Worm (Caenorhabditis elegans) whole organism, midembryonic: ENCODE measurements around the gene C18E9.7.

Source experiments
- T22C8.4 ChIP-seq: fragments of 200-800 bp; sonication (Bioruptor generic); IDR thresholded peaks from 2 replicates; pipeline ENCODE4 v1.3.6; 2022; ENCODE audit warnings: missing genetic modification characterization, missing compliant biosample characterization
- cog-1 ChIP-seq: sonication (generic microtip); optimal IDR thresholded peaks from 2 replicates; lab custom pipeline; 2016; ENCODE audit warnings: missing genetic modification characterization, missing compliant biosample characterization
- flt-1 ChIP-seq: fragments of 200-800 bp; sonication (Bioruptor generic); IDR thresholded peaks from 2 replicates; pipeline ENCODE4 v1.3.6; 2022; ENCODE audit warnings: missing genetic modification characterization, missing compliant biosample characterization
- klf-2 ChIP-seq: fragments of 200-800 bp; sonication (Bioruptor generic); conservative IDR thresholded peaks from 2 replicates; pipeline ENCODE4 v1.3.6; 2022; ENCODE audit warnings: missing genetic modification reagents, missing genetic modification characterization, missing compliant biosample characterization
- med-1 ChIP-seq: sonication (generic microtip); optimal IDR thresholded peaks from 2 replicates; lab custom pipeline; 2017; ENCODE audit warnings: missing genetic modification characterization, mild to moderate bottlenecking, missing compliant biosample characterization, antibody characterized with exemption, missing genetic modification reagents; ENCODE audit not compliant: insufficient read depth
- ref-1 ChIP-seq: fragments of 200-800 bp; sonication (Bioruptor generic); conservative IDR thresholded peaks from 2 replicates; pipeline ENCODE4 v1.3.6; 2022; ENCODE audit warnings: missing genetic modification reagents, missing genetic modification characterization, missing compliant biosample characterization
- tab-1 ChIP-seq: fragments of 200-800 bp; sonication (Bioruptor generic); IDR thresholded peaks from 2 replicates; pipeline ENCODE4 v1.3.6; 2022; ENCODE audit warnings: missing genetic modification characterization, missing compliant biosample characterization
- ztf-23 ChIP-seq: fragments of 200-800 bp; sonication (Bioruptor generic); IDR thresholded peaks from 2 replicates; pipeline ENCODE4 v1.3.6; 2022; ENCODE audit warnings: missing genetic modification reagents, missing genetic modification characterization, missing compliant biosample characterization
- ztf-29 ChIP-seq: fragments of 200-800 bp; sonication (Bioruptor generic); IDR thresholded peaks from 2 replicates; pipeline ENCODE4 v1.3.6; 2022; ENCODE audit warnings: missing genetic modification reagents, missing genetic modification characterization, missing compliant biosample characterization

The C18E9.7 gene

DNA sequence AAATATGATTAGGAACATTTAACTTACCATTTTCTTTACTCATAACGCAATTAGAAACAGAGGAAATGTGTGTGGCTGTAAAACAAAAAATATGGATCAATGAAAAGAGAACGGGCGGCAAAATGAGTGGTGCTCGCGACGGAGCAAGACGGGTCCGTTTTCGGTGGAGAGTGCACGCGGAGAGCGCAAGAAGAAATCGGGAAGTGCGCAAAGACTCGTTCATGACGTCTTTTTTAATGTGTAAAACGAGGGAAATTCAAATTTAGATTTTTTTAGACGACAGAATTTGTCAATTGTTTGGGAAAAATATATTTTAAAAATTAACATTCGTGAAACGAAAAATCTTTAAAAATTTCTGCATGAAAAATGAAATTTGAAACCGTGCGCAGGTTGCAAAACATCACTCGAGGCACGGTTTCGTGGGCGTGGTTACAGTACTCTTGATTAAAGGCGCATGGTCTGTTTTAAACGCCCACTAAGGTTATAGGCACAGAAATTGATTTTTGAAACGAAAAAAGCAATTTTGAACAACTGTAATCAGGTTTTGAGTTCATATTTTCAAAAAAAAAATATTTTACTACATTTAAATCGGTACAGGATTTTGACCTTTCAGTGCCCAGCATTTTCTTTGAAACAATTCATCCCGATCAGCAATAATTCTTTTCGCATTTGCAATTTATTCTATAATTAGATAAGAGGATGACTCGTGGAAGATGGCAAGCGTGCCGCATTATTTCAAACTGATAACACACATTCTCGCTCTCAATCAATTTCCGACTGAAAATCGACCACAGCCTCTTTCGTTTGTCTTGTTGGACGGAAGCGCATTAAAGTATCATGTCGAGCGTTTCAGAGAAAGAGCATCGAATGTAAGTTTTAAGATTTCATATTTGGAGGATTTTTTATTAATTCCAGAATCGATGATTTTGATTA lies 13.1 kb downstream of the C18E9.7 start, which contains the start of the genes szy-20 and C18E9.5:
TSS of gene szy-20 (minus strand) at position 83 of the 933 bp plus-strand sequence.
TSS of gene C18E9.5 (plus strand) at position 730 of the 933 bp plus-strand sequence.
- TF ChIP-seq ztf-29 (GFP tag; lab: Robert Waterston, UW): no peak
- peak; percentile 40 for TF ChIP-seq cog-1 (tag; lab: Kevin White, UChicago)
- TF ChIP-seq T22C8.4 (GFP tag; lab: Robert Waterston, UW): no peak
- no peak for TF ChIP-seq flt-1 (GFP tag; lab: Robert Waterston, UW)

DNA sequence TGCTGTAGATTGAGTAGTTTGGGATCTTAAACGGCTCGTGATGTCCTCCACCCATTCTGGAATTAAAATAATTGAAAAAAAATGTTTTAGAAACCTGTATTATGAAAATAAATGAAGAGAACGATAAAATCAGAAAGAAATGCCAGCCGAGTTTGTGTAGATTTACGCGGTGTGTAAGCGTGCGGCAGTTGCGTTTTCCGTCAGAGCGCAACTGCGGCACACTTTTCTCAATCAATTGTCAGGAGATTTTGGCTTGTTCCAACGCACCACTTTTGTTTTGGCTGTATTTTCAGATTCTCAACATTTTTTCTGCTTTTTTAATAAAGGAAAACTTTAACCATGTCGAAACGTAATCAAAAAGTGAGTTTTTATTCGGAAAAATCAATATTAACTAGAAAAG lies 17.7 kb downstream of the C18E9.7 start, which contains the start of the genes ndub-3 and C18E9.2:
TSS of gene ndub-3 (minus strand) at position 56 of the 400 bp plus-strand sequence.
TSS of gene C18E9.2 (plus strand) at position 172 of the 400 bp plus-strand sequence.
- no peak for TF ChIP-seq flt-1 (GFP tag; lab: Robert Waterston, UW)
- TF ChIP-seq ztf-23 (GFP tag; lab: Robert Waterston, UW): 0 out of 2 replicates have a peak, but pooled peaks have one; percentile 48

DNA sequence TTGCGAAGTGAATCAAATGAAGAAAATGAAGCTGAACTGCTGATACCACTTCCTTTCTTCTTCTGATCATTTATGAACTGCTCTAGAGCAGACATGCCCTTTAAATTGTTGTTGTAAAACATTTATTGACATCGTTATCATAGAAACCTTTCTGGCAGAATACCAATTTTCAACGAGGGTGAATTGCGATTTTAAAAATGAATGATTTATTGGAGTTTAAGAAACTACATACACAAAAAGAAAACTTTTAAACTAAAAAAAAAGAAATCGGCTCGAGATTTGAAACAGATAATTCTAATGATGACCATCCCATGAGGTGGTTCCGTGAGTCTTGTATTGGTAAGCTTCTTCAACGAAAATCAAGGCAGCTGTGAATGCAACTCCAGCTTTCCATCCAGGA lies 18.5 kb downstream of the C18E9.7 start, which contains the start of gene sftd-3:
TSS of gene sftd-3 (minus strand) at position 101 of the 400 bp plus-strand sequence.
- TF ChIP-seq ref-1 (GFP tag; lab: Robert Waterston, UW): no peak
- no peak for TF ChIP-seq klf-2 (GFP tag; lab: Robert Waterston, UW)
- no peak for TF ChIP-seq ztf-23 (GFP tag; lab: Robert Waterston, UW)
- TF ChIP-seq ztf-29 (GFP tag; lab: Robert Waterston, UW): no peak
- TF ChIP-seq T22C8.4 (GFP tag; lab: Robert Waterston, UW): no peak
- no peak for TF ChIP-seq flt-1 (GFP tag; lab: Robert Waterston, UW)
- no peak for TF ChIP-seq tab-1 (GFP tag; lab: Robert Waterston, UW)
- TF ChIP-seq med-1: no peak
- TF ChIP-seq cog-1 (tag; lab: Kevin White, UChicago): no peak

DNA sequence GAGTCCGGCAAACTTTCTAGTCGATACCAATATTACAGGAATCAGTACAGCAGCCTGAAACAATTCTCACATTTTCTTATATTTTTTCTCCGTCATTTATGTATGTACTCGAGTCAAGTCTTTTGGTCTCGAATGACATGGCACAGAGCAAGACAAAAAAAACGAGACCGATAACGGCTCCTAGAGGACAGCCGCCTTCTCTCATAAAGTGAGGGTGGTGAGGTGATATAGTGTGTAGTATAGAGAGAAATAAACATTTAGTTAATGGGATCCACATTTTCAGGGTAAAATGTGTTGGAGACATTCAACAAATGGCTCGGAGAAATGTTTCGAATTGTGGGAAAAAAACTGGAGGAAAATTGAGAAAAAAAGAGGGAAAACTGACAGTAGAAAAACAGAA lies 20.4 kb downstream of the C18E9.7 start:
- TF ChIP-seq cog-1 (tag; lab: Kevin White, UChicago): no peak
- TF ChIP-seq klf-2 (GFP tag; lab: Robert Waterston, UW): no peak
- no peak for TF ChIP-seq ztf-23 (GFP tag; lab: Robert Waterston, UW)
- TF ChIP-seq ref-1 (GFP tag; lab: Robert Waterston, UW): no peak
- TF ChIP-seq ztf-29 (GFP tag; lab: Robert Waterston, UW): no peak
- no peak for TF ChIP-seq flt-1 (GFP tag; lab: Robert Waterston, UW)
- no peak for TF ChIP-seq med-1
- no peak for TF ChIP-seq T22C8.4 (GFP tag; lab: Robert Waterston, UW)
- no peak for TF ChIP-seq tab-1 (GFP tag; lab: Robert Waterston, UW)

DNA sequence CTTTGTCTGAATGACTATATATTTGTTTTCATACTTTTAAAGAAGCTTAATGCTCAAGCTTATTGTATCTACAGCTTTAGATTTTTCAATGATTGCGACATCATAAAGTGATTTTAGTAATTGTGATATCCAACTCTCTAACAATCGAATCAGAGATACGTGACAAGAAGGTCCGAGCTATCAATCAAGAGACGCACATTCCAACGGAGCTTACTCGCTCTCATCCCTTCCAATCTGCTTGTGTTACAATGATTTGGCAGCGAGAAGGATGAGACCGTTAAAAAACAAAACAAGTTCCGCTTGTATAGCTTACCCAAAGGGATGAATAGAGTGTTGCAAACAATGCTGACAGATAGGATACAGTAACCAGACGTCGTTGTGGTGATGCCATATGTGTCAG lies 21.1 kb downstream of the C18E9.7 start:
- TF ChIP-seq tab-1 (GFP tag; lab: Robert Waterston, UW): no peak
- TF ChIP-seq T22C8.4 (GFP tag; lab: Robert Waterston, UW): no peak
- TF ChIP-seq cog-1 (tag; lab: Kevin White, UChicago): no peak
- no peak for TF ChIP-seq ztf-29 (GFP tag; lab: Robert Waterston, UW)
- TF ChIP-seq med-1: no peak
- no peak for TF ChIP-seq ref-1 (GFP tag; lab: Robert Waterston, UW)
- TF ChIP-seq klf-2 (GFP tag; lab: Robert Waterston, UW): no peak
- TF ChIP-seq flt-1 (GFP tag; lab: Robert Waterston, UW): no peak
- no peak for TF ChIP-seq ztf-23 (GFP tag; lab: Robert Waterston, UW)

DNA sequence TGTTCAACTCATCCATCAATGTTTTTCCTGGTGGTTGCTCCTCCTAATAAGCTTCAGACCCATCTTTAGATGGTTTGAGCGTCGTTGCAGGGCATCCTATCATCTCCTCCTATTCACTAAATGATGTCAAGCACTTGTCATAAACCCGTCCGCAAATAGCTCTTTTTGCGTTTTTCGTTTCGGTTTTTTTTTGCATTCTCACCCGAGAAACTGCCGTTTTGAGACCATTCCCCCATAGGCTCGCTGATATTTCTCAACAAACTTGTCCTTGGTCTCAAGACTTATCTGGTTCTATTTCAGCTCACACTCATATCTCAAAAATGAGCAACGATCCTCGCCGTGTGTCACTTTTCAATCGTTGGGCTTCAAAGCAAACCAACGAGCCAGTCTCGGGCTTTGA lies 22.2 kb downstream of the C18E9.7 start, which contains the start of gene cal-2:
TSS of gene cal-2 (plus strand) at position 301 of the 400 bp plus-strand sequence.
- TF ChIP-seq med-1: no peak
- no peak for TF ChIP-seq ztf-23 (GFP tag; lab: Robert Waterston, UW)
- no peak for TF ChIP-seq klf-2 (GFP tag; lab: Robert Waterston, UW)
- no peak for TF ChIP-seq tab-1 (GFP tag; lab: Robert Waterston, UW)
- TF ChIP-seq ref-1 (GFP tag; lab: Robert Waterston, UW): no peak
- no peak for TF ChIP-seq T22C8.4 (GFP tag; lab: Robert Waterston, UW)

DNA sequence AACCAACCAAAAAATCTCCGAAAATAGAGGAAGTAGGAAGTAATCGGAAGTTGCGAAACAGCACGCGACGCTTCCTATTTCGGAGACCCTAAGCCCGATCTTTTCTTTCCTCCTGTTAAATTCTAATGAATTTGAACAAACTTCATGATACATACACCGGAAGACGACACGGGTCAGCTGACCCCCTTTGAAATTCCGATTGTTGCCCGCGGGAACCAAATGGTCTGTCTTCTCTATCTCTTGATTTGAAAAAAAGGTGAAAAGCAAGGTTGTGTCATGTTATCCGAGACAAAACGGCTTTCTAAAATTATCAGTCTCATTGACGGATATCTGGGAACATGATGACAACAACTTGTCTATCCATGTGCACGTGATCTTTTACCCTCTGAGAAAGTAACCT lies 23.5 kb downstream of the C18E9.7 start:
- no peak for TF ChIP-seq cog-1 (tag; lab: Kevin White, UChicago)
- TF ChIP-seq klf-2 (GFP tag; lab: Robert Waterston, UW): no peak
- TF ChIP-seq flt-1 (GFP tag; lab: Robert Waterston, UW): no peak
- TF ChIP-seq ztf-29 (GFP tag; lab: Robert Waterston, UW): no peak
- no peak for TF ChIP-seq tab-1 (GFP tag; lab: Robert Waterston, UW)
- no peak for TF ChIP-seq ztf-23 (GFP tag; lab: Robert Waterston, UW)
- TF ChIP-seq med-1: no peak
- TF ChIP-seq T22C8.4 (GFP tag; lab: Robert Waterston, UW): no peak
- TF ChIP-seq ref-1 (GFP tag; lab: Robert Waterston, UW): no peak

DNA sequence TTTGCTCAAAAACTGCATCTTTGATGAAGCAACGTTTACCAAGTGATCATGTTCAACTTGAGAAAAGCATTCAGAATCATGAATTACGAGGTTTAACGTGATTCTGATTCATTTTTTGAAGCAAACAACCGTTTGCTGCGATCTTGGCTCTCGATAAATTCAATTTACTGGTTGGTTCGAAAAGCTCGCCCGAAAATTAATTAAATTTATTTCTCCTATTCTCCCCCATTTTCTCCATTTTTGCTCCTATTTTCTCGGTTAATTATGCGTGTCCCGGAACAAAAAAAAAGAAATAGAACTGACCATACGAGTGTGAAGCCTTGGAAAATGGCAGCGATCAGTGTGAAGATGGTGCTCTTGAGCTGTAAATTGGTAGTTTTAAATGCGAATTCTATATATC lies 25.7 kb downstream of the C18E9.7 start:
- no peak for TF ChIP-seq ztf-23 (GFP tag; lab: Robert Waterston, UW)
- no peak for TF ChIP-seq klf-2 (GFP tag; lab: Robert Waterston, UW)
- no peak for TF ChIP-seq cog-1 (tag; lab: Kevin White, UChicago)
- no peak for TF ChIP-seq ref-1 (GFP tag; lab: Robert Waterston, UW)
- no peak for TF ChIP-seq ztf-29 (GFP tag; lab: Robert Waterston, UW)
- no peak for TF ChIP-seq tab-1 (GFP tag; lab: Robert Waterston, UW)
- no peak for TF ChIP-seq med-1
- no peak for TF ChIP-seq flt-1 (GFP tag; lab: Robert Waterston, UW)
- TF ChIP-seq T22C8.4 (GFP tag; lab: Robert Waterston, UW): no peak

DNA sequence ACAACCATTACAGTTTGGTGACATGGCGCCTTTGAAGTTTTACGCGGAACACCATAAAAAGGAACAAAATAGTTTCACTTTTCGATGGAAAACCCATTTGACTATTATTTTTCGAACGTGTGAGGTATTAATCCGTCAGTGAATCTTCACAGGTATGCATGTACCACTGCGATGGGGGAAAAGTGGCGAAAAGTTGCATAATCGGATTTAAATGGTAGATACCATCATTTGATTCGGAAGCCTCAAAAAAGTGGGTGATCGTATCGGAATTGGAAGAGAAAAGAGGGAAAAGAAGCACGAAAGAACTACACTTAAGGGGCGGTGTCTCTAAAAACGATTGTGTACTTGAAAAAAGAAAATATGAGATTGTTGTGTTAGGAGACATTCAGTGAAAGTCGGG lies 28.9 kb downstream of the C18E9.7 start:
- no peak for TF ChIP-seq ztf-29 (GFP tag; lab: Robert Waterston, UW)
- TF ChIP-seq T22C8.4 (GFP tag; lab: Robert Waterston, UW): no peak
- TF ChIP-seq tab-1 (GFP tag; lab: Robert Waterston, UW): no peak
- TF ChIP-seq cog-1 (tag; lab: Kevin White, UChicago): no peak
- no peak for TF ChIP-seq ref-1 (GFP tag; lab: Robert Waterston, UW)
- TF ChIP-seq klf-2 (GFP tag; lab: Robert Waterston, UW): no peak
- no peak for TF ChIP-seq med-1
- no peak for TF ChIP-seq ztf-23 (GFP tag; lab: Robert Waterston, UW)
- no peak for TF ChIP-seq flt-1 (GFP tag; lab: Robert Waterston, UW)
